Fruit fly (Drosophila melanogaster): ENCODE measurements around the gene CG10650.
A peak's percentile ranks its signal among the peaks of the same experiment; 100 is the strongest.

CG10650 gene

DNA sequence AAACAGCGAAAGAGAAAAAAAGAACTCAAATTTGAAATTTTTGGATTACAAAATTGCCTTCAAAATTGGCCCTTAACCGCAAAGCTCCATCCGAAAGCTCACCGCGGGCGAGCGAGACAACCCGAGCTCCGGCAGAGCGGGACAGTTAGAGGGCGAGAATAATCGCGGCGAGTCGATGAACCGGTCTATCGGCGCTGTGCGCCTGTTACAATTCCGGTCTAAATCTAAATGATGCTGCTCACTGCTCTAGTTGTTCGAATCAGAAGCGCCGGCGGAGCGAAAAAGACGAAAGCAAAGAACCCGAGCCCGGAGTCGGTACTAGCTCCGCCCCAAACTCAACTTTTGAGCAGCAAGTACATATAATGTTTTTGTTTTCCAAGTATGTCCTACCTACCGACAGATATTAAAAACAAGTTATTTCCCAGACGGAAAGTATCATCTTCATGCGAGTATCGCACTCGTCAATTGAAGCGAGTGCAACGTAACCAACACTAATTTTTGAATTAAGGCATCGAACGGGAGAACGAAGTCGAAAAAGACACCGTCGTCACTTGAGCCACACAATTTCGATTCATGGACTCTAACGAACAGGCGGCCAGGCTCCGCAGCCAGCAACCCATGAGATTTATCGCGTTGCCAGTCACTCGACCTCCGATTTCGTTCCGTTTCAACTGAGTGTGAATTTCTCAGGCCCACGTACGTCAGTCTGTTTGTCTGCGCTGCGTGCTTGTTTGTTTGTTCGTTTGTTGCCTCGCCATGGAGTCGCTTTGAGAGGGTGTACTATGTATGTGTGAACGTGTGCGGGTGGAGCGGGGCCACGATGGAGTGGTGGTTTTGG, 51.3 kb downstream of the CG10650 start (continued):
- TF ChIP-seq lola (GFP tag; optimal IDR thresholded peaks at IDR 0.05) (no peak), CG10321 (GFP tag; IDR thresholded peaks at IDR 0.05) (no peak), Lhr (GFP tag; optimal IDR thresholded peaks at IDR 0.05) (peak; percentile 99), Antp (GFP tag; optimal IDR thresholded peaks at IDR 0.05) (no peak), CG42726 (GFP tag; IDR thresholded peaks at IDR 0.05; ENCODE audit: partially characterized antibody) (no peak), CG8765 (GFP tag; IDR thresholded peaks at IDR 0.05) (no peak), psq (GFP tag; optimal IDR thresholded peaks at IDR 0.05) (peak; percentile 8), BtbVII (GFP tag; optimal IDR thresholded peaks at IDR 0.05) (peak; percentile 12), CG18764 (GFP tag; optimal IDR thresholded peaks at IDR 0.05) (no peak), unc-4 (GFP tag; IDR thresholded peaks at IDR 0.05; ENCODE audit: partially characterized antibody) (no peak), ci (GFP tag; IDR thresholded peaks at IDR 0.05) (no peak), Lpt (GFP tag; optimal IDR thresholded peaks at IDR 0.05) (no peak), CG3407 (GFP tag; optimal IDR thresholded peaks at IDR 0.05) (peak; percentile 15), CG13894 (tag; optimal IDR thresholded peaks at IDR 0.05) (peak; percentile 88), ab (GFP tag; optimal IDR thresholded peaks at IDR 0.05) (peak; percentile 23), sna (GFP tag; IDR thresholded peaks at IDR 0.05; ENCODE audit: partially characterized antibody) (no peak), hth (optimal IDR thresholded peaks at IDR 0.05) (no peak), CG17829 (tag; optimal IDR thresholded peaks at IDR 0.05) (no peak), CG3065 (GFP tag; optimal IDR thresholded peaks at IDR 0.05) (no peak), zen2 (GFP tag; IDR thresholded peaks at IDR 0.05; ENCODE audit: partially characterized antibody) (no peak), CG32767 (GFP tag; IDR thresholded peaks at IDR 0.05) (no peak), CG15601 (tag; optimal IDR thresholded peaks at IDR 0.05) (peak; percentile 34), CG10959 (GFP tag; IDR thresholded peaks at IDR 0.05) (no peak), odd (GFP tag; optimal IDR thresholded peaks at IDR 0.05) (peak; percentile 4), Camta (GFP tag; optimal IDR thresholded peaks at IDR 0.05) (no peak), lov (optimal IDR thresholded peaks at IDR 0.05) (no peak), lov (GFP tag; IDR thresholded peaks at IDR 0.05) (no peak), Med (GFP tag) (peak; percentile 84), ato (GFP tag; IDR thresholded peaks at IDR 0.05; ENCODE audit: partially characterized antibody) (no peak), CG18476 (GFP tag; optimal IDR thresholded peaks at IDR 0.05) (no peak), Dbx (GFP tag; IDR thresholded peaks at IDR 0.05) (no peak), Elba2 (GFP tag; optimal IDR thresholded peaks at IDR 0.05) (no peak), MESR4 (GFP tag; optimal IDR thresholded peaks at IDR 0.05) (no peak), CG15514 (GFP tag; optimal IDR thresholded peaks at IDR 0.05) (peak; percentile 92), CG4854 (GFP tag; optimal IDR thresholded peaks at IDR 0.05) (no peak), CG8290 (GFP tag; optimal IDR thresholded peaks at IDR 0.05) (no peak), CG8290 (tag; optimal IDR thresholded peaks at IDR 0.05) (peak in 1 of 2 experiments; percentile 76), dpn (GFP tag; optimal IDR thresholded peaks at IDR 0.05) (no peak), Nf-YB (GFP tag; optimal IDR thresholded peaks at IDR 0.05) (peak; percentile 23), gce (GFP tag; IDR thresholded peaks at IDR 0.05) (no peak), Neu2 (GFP tag; optimal IDR thresholded peaks at IDR 0.05; ENCODE audit: borderline replicate concordance) (no peak), CG6854 (GFP tag; optimal IDR thresholded peaks at IDR 0.05) (no peak), hb (GFP tag; IDR thresholded peaks at IDR 0.05; ENCODE audit: partially characterized antibody) (no peak), D19A (tag; optimal IDR thresholded peaks at IDR 0.05) (peak; percentile 23), CG10209 (GFP tag; optimal IDR thresholded peaks at IDR 0.05) (no peak), CG7745 (tag; optimal IDR thresholded peaks at IDR 0.05) (peak; percentile 87), pb (GFP tag; optimal IDR thresholded peaks at IDR 0.05) (no peak), her (GFP tag; optimal IDR thresholded peaks at IDR 0.05) (no peak), HmgZ (tag; optimal IDR thresholded peaks at IDR 0.05) (no peak), E2f1 (GFP tag; IDR thresholded peaks at IDR 0.05) (no peak)

Measured in whole organism, embryonic.